Fruit fly (Drosophila melanogaster) Kc167 (cell line): Measurements from ENCODE around the gene CG14712.

Source experiments
- Myc ChIP-seq: fragments of >200 bp; optimal IDR thresholded peaks from 2 replicates; lab custom pipeline; 2017; ENCODE audit warnings: missing external identifiers
- Sin3A ChIP-seq: fragments of >200 bp; optimal IDR thresholded peaks from 2 replicates; lab custom pipeline; 2018; ENCODE audit warnings: missing external identifiers
- h ChIP-seq: fragments of >200 bp; optimal IDR thresholded peaks from 3 replicates; lab custom pipeline; 2018; ENCODE audit warnings: missing external identifiers
- insv ChIP-seq: fragments of >200 bp; optimal IDR thresholded peaks from 3 replicates; lab custom pipeline; 2018; ENCODE audit warnings: missing external identifiers
- psq ChIP-seq: fragments of >200 bp; optimal IDR thresholded peaks from 2 replicates; lab custom pipeline; 2017; ENCODE audit warnings: missing external identifiers
- ttk ChIP-seq: sonication (Bioruptor generic); optimal IDR thresholded peaks from 2 replicates; lab custom pipeline; 2017; ENCODE audit warnings: missing external identifiers

The CG14712 gene

dm6 chr3R:11665508-11665907, 36.9 kb downstream of the CG14712 start:
- no peak for TF ChIP-seq psq (lab: Kevin White, UChicago)
- no peak for TF ChIP-seq ttk (lab: Kevin White, UChicago)
- TF ChIP-seq Myc (lab: Kevin White, UChicago) = no peak
- no peak for TF ChIP-seq h (lab: Kevin White, UChicago)
- no peak for TF ChIP-seq insv (lab: Kevin White, UChicago)
- no peak for TF ChIP-seq Sin3A (lab: Kevin White, UChicago)

dm6 chr3R:11665925-11666687, 37.5 kb downstream of the CG14712 start:
- no peak for TF ChIP-seq Myc (lab: Kevin White, UChicago)
- no peak for TF ChIP-seq ttk (lab: Kevin White, UChicago)

dm6 chr3R:11669017-11669953, 40.7 kb downstream of the CG14712 start:
- TF ChIP-seq ttk (lab: Kevin White, UChicago) (no peak), psq (lab: Kevin White, UChicago) (no peak)

- TF ChIP-seq psq (lab: Kevin White, UChicago) = no peak
- no peak for TF ChIP-seq Sin3A (lab: Kevin White, UChicago)
- TF ChIP-seq h (lab: Kevin White, UChicago) = no peak
- no peak for TF ChIP-seq insv (lab: Kevin White, UChicago)
- no peak for TF ChIP-seq Myc (lab: Kevin White, UChicago)
- TF ChIP-seq ttk (lab: Kevin White, UChicago) = no peak
Observed at dm6 chr3R:11669954-11670347, 41.4 kb downstream of the CG14712 start.

- TF ChIP-seq Sin3A (lab: Kevin White, UChicago) (no peak), ttk (lab: Kevin White, UChicago) (no peak), insv (lab: Kevin White, UChicago) (no peak), Myc (lab: Kevin White, UChicago) (no peak), psq (lab: Kevin White, UChicago) (no peak), h (lab: Kevin White, UChicago) (no peak)
Observed at dm6 chr3R:11670888-11671287, 42.3 kb downstream of the CG14712 start.

dm6 chr3R:11671784-11672183, 43.2 kb downstream of the CG14712 start:
- TF ChIP-seq h (lab: Kevin White, UChicago) (no peak), Sin3A (lab: Kevin White, UChicago) (no peak), insv (lab: Kevin White, UChicago) (no peak), Myc (lab: Kevin White, UChicago) (no peak), ttk (lab: Kevin White, UChicago) (no peak), psq (lab: Kevin White, UChicago) (no peak)

- no peak for TF ChIP-seq h (lab: Kevin White, UChicago)
Observed at dm6 chr3R:11673955-11674663, 45.5 kb downstream of the CG14712 start, which contains the start of gene CG14715. Gene CG14715, plus strand, starts transcription at chr3R:11674221.

- TF ChIP-seq Myc (lab: Kevin White, UChicago) = no peak
- TF ChIP-seq ttk (lab: Kevin White, UChicago) = no peak
- TF ChIP-seq h (lab: Kevin White, UChicago) = no peak
- no peak for TF ChIP-seq Sin3A (lab: Kevin White, UChicago)
- TF ChIP-seq insv (lab: Kevin White, UChicago) = no peak
- no peak for TF ChIP-seq psq (lab: Kevin White, UChicago)
Observed at dm6 chr3R:11678016-11678415, 49.5 kb downstream of the CG14712 start, which contains the start of gene CG18476. Gene CG18476, minus strand, starts transcription at chr3R:11678116.

dm6 chr3R:11679513-11679912, 51.0 kb downstream of the CG14712 start, which contains the start of the genes Taf12 and Ho:
Gene Taf12, minus strand, starts transcription at chr3R:11679690.
Gene Ho, plus strand, starts transcription at chr3R:11679743.
- no peak for TF ChIP-seq insv (lab: Kevin White, UChicago)
- TF ChIP-seq Sin3A (lab: Kevin White, UChicago) = no peak
- TF ChIP-seq Myc (lab: Kevin White, UChicago) = no peak
- TF ChIP-seq ttk (lab: Kevin White, UChicago) = no peak
- TF ChIP-seq psq (lab: Kevin White, UChicago) = no peak
